Fruit fly (Drosophila melanogaster) whole organism, embryonic: ENCODE results near the gene Arfip.

Experiments
- CG1024 ChIP-seq: fragments of 200-800 bp; sonication (Bioruptor generic); IDR thresholded peaks from 2 replicates; pipeline ENCODE4 v1.3.6; 2022; ENCODE audit warnings: missing biosample characterization, missing genetic modification characterization
- CG13775 ChIP-seq: fragments of 200-800 bp; sonication (Bioruptor generic); optimal IDR thresholded peaks from 3 replicates; lab custom pipeline; 2017; ENCODE audit warnings: missing biosample characterization, mild to moderate bottlenecking, missing genetic modification characterization
- CG3163 ChIP-seq: fragments of 200-800 bp; sonication (Bioruptor generic); optimal IDR thresholded peaks from 3 replicates; lab custom pipeline; 2016; ENCODE audit warnings: missing biosample characterization, missing genetic modification characterization
- CG4282 ChIP-seq: fragments of 200-800 bp; sonication (Bioruptor generic); optimal IDR thresholded peaks from 2 replicates; lab custom pipeline; 2016; ENCODE audit warnings: missing biosample characterization, missing genetic modification characterization
- CG7963 ChIP-seq: fragments of 200-800 bp; sonication (Bioruptor generic); IDR thresholded peaks from 3 replicates; pipeline ENCODE4 v1.3.6; 2022; ENCODE audit warnings: missing biosample characterization, missing genetic modification characterization; ENCODE audit not compliant: partially characterized antibody
- Lpt ChIP-seq: fragments of >200 bp; optimal IDR thresholded peaks from 2 replicates; lab custom pipeline; 2018; ENCODE audit warnings: missing biosample characterization, missing genetic modification characterization
- Rfx ChIP-seq: fragments of 200-800 bp; sonication (Bioruptor generic); IDR thresholded peaks from 2 replicates; pipeline ENCODE4 v1.3.6; 2022; ENCODE audit warnings: missing biosample characterization, missing genetic modification characterization
- Six4 ChIP-seq: fragments of 200-800 bp; sonication (Bioruptor generic); optimal IDR thresholded peaks from 2 replicates; lab custom pipeline; 2016; ENCODE audit warnings: missing biosample characterization, missing genetic modification characterization
- bsh ChIP-seq, 2 experiments: fragments of 200-800 bp; sonication (Bioruptor generic); optimal IDR thresholded peaks; 2 replicates each; lab custom pipeline; 2017 to 2018; ENCODE audit warnings: mild to moderate bottlenecking in 2 of 2, missing biosample characterization in 2 of 2, missing genetic modification characterization in 2 of 2, moderate library complexity in 1 of 2
- disco-r ChIP-seq: fragments of 200-800 bp; sonication (Bioruptor generic); optimal IDR thresholded peaks from 2 replicates; lab custom pipeline; 2016; ENCODE audit warnings: missing biosample characterization, missing genetic modification characterization
- dpn ChIP-seq, 2 experiments: fragments of 200-800 bp; sonication (Bioruptor generic); optimal IDR thresholded peaks; 3 replicates each; lab custom pipeline; 2016; ENCODE audit warnings: missing biosample characterization in 2 of 2, missing genetic modification characterization in 2 of 2
- pita ChIP-seq: fragments of 200-800 bp; sonication (Bioruptor generic); optimal IDR thresholded peaks from 2 replicates; lab custom pipeline; 2017; ENCODE audit warnings: missing biosample characterization, mild to moderate bottlenecking, missing genetic modification characterization
- trh ChIP-seq: fragments of 200-800 bp; sonication (Bioruptor generic); optimal IDR thresholded peaks from 2 replicates; lab custom pipeline; 2016; ENCODE audit warnings: missing biosample characterization, missing genetic modification characterization
- vvl ChIP-seq: fragments of 200-800 bp; sonication (Bioruptor generic); IDR thresholded peaks from 2 replicates; pipeline ENCODE4 v1.3.6; 2022; ENCODE audit warnings: missing biosample characterization, missing genetic modification characterization

dm6 chr3R:11263579-11263978, 28.8 kb upstream of the Arfip start:
- TF ChIP-seq dpn (GFP tag; optimal IDR thresholded peaks at IDR 0.05; lab: Kevin White, UChicago) = no peak
- TF ChIP-seq vvl (GFP tag; lab: Robert Waterston, UW) = no peak
- no peak for TF ChIP-seq pita (GFP tag; lab: Kevin White, UChicago)
- TF ChIP-seq Rfx = no peak
- no peak for TF ChIP-seq disco-r
- no peak for TF ChIP-seq CG7963 (GFP tag; lab: Robert Waterston, UW)
- no peak for TF ChIP-seq CG13775 (GFP tag; lab: Kevin White, UChicago)
- no peak for TF ChIP-seq CG4282
- TF ChIP-seq Six4 (GFP tag; lab: Kevin White, UChicago) = no peak
- no peak for TF ChIP-seq bsh (GFP tag; optimal IDR thresholded peaks at IDR 0.05; lab: Kevin White, UChicago)
- TF ChIP-seq Lpt (GFP tag; lab: Kevin White, UChicago) = no peak
- TF ChIP-seq trh (GFP tag; lab: Kevin White, UChicago) = no peak
- no peak for TF ChIP-seq CG3163 (GFP tag; lab: Kevin White, UChicago)
- no peak for TF ChIP-seq CG1024 (GFP tag; lab: Robert Waterston, UW)
